In the genomic region with DNA sequence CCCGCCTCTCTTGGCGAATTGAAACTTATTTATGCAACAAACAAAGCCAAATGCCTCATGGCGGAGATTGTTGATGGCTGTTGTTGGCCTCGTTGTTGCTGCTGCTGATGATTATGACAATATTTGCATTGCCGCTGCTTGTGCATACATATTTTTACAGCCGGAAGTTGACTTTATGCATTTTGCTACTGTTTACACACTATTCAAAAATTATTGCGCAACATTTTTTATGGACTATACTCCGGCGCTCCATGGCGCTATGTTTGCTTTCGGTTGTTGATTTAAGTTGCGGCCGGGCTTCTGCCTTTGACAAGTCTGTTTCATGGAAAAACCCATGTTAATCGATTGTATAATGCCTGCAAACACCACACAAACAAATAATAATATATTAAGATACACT, we compare ENCODE assay signal across 1 fruit fly cellular context.
TF ChIP-seq lines count a peak whose summit lies in the region.

No protein-coding gene starts in this region.

TF ChIP-seq in whole organism, embryonic, 481 proteins besides CTCF, POLR2A, EP300 and RAD21 (continued from another document and continues in another):
- TF ChIP-seq CG3065 (GFP tag; optimal IDR thresholded peaks at IDR 0.05; lab: Kevin White, UChicago) (no peak), CG9437 (GFP tag; optimal IDR thresholded peaks at IDR 0.05; lab: Kevin White, UChicago) (no peak), Oaz (GFP tag; IDR thresholded peaks at IDR 0.05; lab: Robert Waterston, UW) (0 out of 2 replicates have a peak, but pooled peaks have one; percentile 42), Doc2 (GFP tag; IDR thresholded peaks at IDR 0.05; lab: Robert Waterston, UW) (no peak), psq (GFP tag; optimal IDR thresholded peaks at IDR 0.05; lab: Kevin White, UChicago) (no peak), HmgZ (tag; optimal IDR thresholded peaks at IDR 0.05; lab: Kevin White, UChicago) (no peak), bbx (GFP tag; IDR thresholded peaks at IDR 0.05; lab: Robert Waterston, UW; ENCODE audit: partially characterized antibody) (no peak), CG16815 (GFP tag; optimal IDR thresholded peaks at IDR 0.05; lab: Kevin White, UChicago) (no peak), fd102C (GFP tag; optimal IDR thresholded peaks at IDR 0.05; lab: Kevin White, UChicago) (peak; percentile 18), Deaf1 (tag; optimal IDR thresholded peaks at IDR 0.05; lab: Kevin White, UChicago) (no peak), Xrp1 (GFP tag; IDR thresholded peaks at IDR 0.05; lab: Robert Waterston, UW) (peak; percentile 74), z (GFP tag; IDR thresholded peaks at IDR 0.05; lab: Robert Waterston, UW) (no peak), CG30020 (tag; optimal IDR thresholded peaks at IDR 0.05; lab: Kevin White, UChicago) (no peak), ATbp (GFP tag; optimal IDR thresholded peaks at IDR 0.05; lab: Kevin White, UChicago) (peak; percentile 90), E2f2 (GFP tag; IDR thresholded peaks at IDR 0.05; lab: Robert Waterston, UW) (no peak; the same call in 1 of the 2 replicates), Hr51 (GFP tag; optimal IDR thresholded peaks at IDR 0.05; lab: Kevin White, UChicago) (peak in 1 of 2 experiments; percentile 41), nmo (GFP tag; optimal IDR thresholded peaks at IDR 0.05; lab: Kevin White, UChicago) (no peak), Jarid2 (GFP tag; optimal IDR thresholded peaks at IDR 0.05; lab: Kevin White, UChicago) (peak; percentile 10), sqz (GFP tag; optimal IDR thresholded peaks at IDR 0.05; lab: Kevin White, UChicago) (peak; percentile 34), gfzf (GFP tag; optimal IDR thresholded peaks at IDR 0.05; lab: Kevin White, UChicago) (no peak), CG10979 (tag; optimal IDR thresholded peaks at IDR 0.05; lab: Kevin White, UChicago) (peak; percentile 19), CG2712 (tag; optimal IDR thresholded peaks at IDR 0.05; lab: Kevin White, UChicago) (peak; percentile 18), CG31388 (GFP tag; optimal IDR thresholded peaks at IDR 0.05; lab: Kevin White, UChicago) (no peak), CG43689 (GFP tag; IDR thresholded peaks at IDR 0.05; lab: Robert Waterston, UW) (no peak), otp (GFP tag; IDR thresholded peaks at IDR 0.05; lab: Robert Waterston, UW) (peak; percentile 69), CG10274 (GFP tag; optimal IDR thresholded peaks at IDR 0.05; lab: Kevin White, UChicago) (no peak), hbn (GFP tag; IDR thresholded peaks at IDR 0.05; lab: Robert Waterston, UW; ENCODE audit: partially characterized antibody) (no peak), CG18011 (GFP tag; optimal IDR thresholded peaks at IDR 0.05; lab: Kevin White, UChicago) (peak; percentile 16), gt (GFP tag; IDR thresholded peaks at IDR 0.05; lab: Robert Waterston, UW) (0 out of 2 replicates have a peak, but pooled peaks have one; percentile 34), jumu (GFP tag; optimal IDR thresholded peaks at IDR 0.05; lab: Kevin White, UChicago) (no peak), ranshi (GFP tag; IDR thresholded peaks at IDR 0.05; lab: Robert Waterston, UW) (peak; percentile 6; the same call in 1 of the 2 replicates), tap (tag; optimal IDR thresholded peaks at IDR 0.05; lab: Kevin White, UChicago) (peak; percentile 59), onecut (GFP tag; IDR thresholded peaks at IDR 0.05; lab: Robert Waterston, UW) (peak; percentile 48; the same call in 1 of the 2 replicates), danr (GFP tag; IDR thresholded peaks at IDR 0.05; lab: Robert Waterston, UW) (no peak), CG12769 (tag; optimal IDR thresholded peaks at IDR 0.05; lab: Kevin White, UChicago) (no peak), trem (tag; optimal IDR thresholded peaks at IDR 0.05; lab: Kevin White, UChicago) (no peak), CG15696 (tag; optimal IDR thresholded peaks at IDR 0.05; lab: Kevin White, UChicago) (peak; percentile 40), Fer1 (GFP tag; optimal IDR thresholded peaks at IDR 0.05; lab: Kevin White, UChicago) (peak; percentile 31), org-1 (GFP tag; optimal IDR thresholded peaks at IDR 0.05; lab: Kevin White, UChicago) (peak; percentile 58), abd-A (tag; optimal IDR thresholded peaks at IDR 0.05; lab: Kevin White, UChicago) (no peak), Nf-YA (GFP tag; IDR thresholded peaks at IDR 0.05; lab: Robert Waterston, UW) (peak; percentile 72; the same call in 1 of the 2 replicates), C15 (GFP tag; IDR thresholded peaks at IDR 0.05; lab: Robert Waterston, UW) (no peak), cato (GFP tag; optimal IDR thresholded peaks at IDR 0.05; lab: Kevin White, UChicago; ENCODE audit: borderline replicate concordance) (no peak), gro (GFP tag; optimal IDR thresholded peaks at IDR 0.05; lab: Kevin White, UChicago) (no peak), wek (GFP tag; optimal IDR thresholded peaks at IDR 0.05; lab: Kevin White, UChicago) (peak; percentile 67), HLH54F (GFP tag; optimal IDR thresholded peaks at IDR 0.05; lab: Kevin White, UChicago) (no peak), D19B (GFP tag; optimal IDR thresholded peaks at IDR 0.05; lab: Kevin White, UChicago) (no peak), CG33213 (GFP tag; optimal IDR thresholded peaks at IDR 0.05; lab: Kevin White, UChicago) (peak; percentile 27), CG9817 (tag; optimal IDR thresholded peaks at IDR 0.05; lab: Kevin White, UChicago) (peak; percentile 9), CG3838 (GFP tag; optimal IDR thresholded peaks at IDR 0.05; lab: Kevin White, UChicago) (no peak), bab2 (GFP tag; optimal IDR thresholded peaks at IDR 0.05; lab: Kevin White, UChicago) (peak; percentile 40), CG31441 (GFP tag; IDR thresholded peaks at IDR 0.05; lab: Robert Waterston, UW) (peak; percentile 48; the same call in 1 of the 2 replicates), CG9609 (GFP tag; optimal IDR thresholded peaks at IDR 0.05; lab: Kevin White, UChicago) (no peak), schlank (tag; optimal IDR thresholded peaks at IDR 0.05; lab: Kevin White, UChicago) (no peak), CG9797 (GFP tag; optimal IDR thresholded peaks at IDR 0.05; lab: Kevin White, UChicago) (no peak), Atf6 (GFP tag; IDR thresholded peaks at IDR 0.05; lab: Robert Waterston, UW) (peak; percentile 23; the same call in 1 of the 2 replicates), lmd (GFP tag; IDR thresholded peaks at IDR 0.05; lab: Robert Waterston, UW) (no peak), repo (GFP tag; optimal IDR thresholded peaks at IDR 0.05; lab: Kevin White, UChicago) (no peak), CG32532 (GFP tag; IDR thresholded peaks at IDR 0.05; lab: Robert Waterston, UW) (no peak), CG10321 (GFP tag; IDR thresholded peaks at IDR 0.05; lab: Robert Waterston, UW) (no peak), CG17359 (tag; optimal IDR thresholded peaks at IDR 0.05; lab: Kevin White, UChicago) (peak; percentile 74), CG18262 (tag; optimal IDR thresholded peaks at IDR 0.05; lab: Kevin White, UChicago) (peak; percentile 38), cas (GFP tag; IDR thresholded peaks at IDR 0.05; lab: Robert Waterston, UW) (no peak), CG8388 (GFP tag; optimal IDR thresholded peaks at IDR 0.05; lab: Kevin White, UChicago) (peak; percentile 15), CG10209 (GFP tag; optimal IDR thresholded peaks at IDR 0.05; lab: Kevin White, UChicago) (peak; percentile 68), CG10147 (GFP tag; optimal IDR thresholded peaks at IDR 0.05; lab: Kevin White, UChicago) (no peak), pnt (GFP tag; optimal IDR thresholded peaks at IDR 0.05; lab: Kevin White, UChicago) (peak; percentile 21), Ada2b (GFP tag; IDR thresholded peaks at IDR 0.05; lab: Robert Waterston, UW) (no peak), Ravus (GFP tag; IDR thresholded peaks at IDR 0.05; lab: Robert Waterston, UW) (no peak), CG7271 (tag; optimal IDR thresholded peaks at IDR 0.05; lab: Kevin White, UChicago) (peak; percentile 23), lbe (GFP tag; optimal IDR thresholded peaks at IDR 0.05; lab: Kevin White, UChicago) (no peak), mld (GFP tag; IDR thresholded peaks at IDR 0.05; lab: Robert Waterston, UW; ENCODE audit: partially characterized antibody) (no peak), CG8290 (GFP tag; optimal IDR thresholded peaks at IDR 0.05; lab: Kevin White, UChicago) (no peak), CG8290 (tag; optimal IDR thresholded peaks at IDR 0.05; lab: Kevin White, UChicago) (peak in 1 of 2 experiments; percentile 53), dmrt99B (tag; optimal IDR thresholded peaks at IDR 0.05; lab: Kevin White, UChicago) (peak; percentile 67), Sry-β (GFP tag; optimal IDR thresholded peaks at IDR 0.05; lab: Kevin White, UChicago) (no peak), CG3726 (GFP tag; IDR thresholded peaks at IDR 0.05; lab: Robert Waterston, UW) (peak; percentile 60; the same call in 1 of the 3 replicates), Dll (GFP tag; IDR thresholded peaks at IDR 0.05; lab: Robert Waterston, UW; ENCODE audit: partially characterized antibody) (no peak), Sox100B (GFP tag; optimal IDR thresholded peaks at IDR 0.05; lab: Kevin White, UChicago) (peak; percentile 65), amos (GFP tag; IDR thresholded peaks at IDR 0.05; lab: Robert Waterston, UW; ENCODE audit: partially characterized antibody) (no peak), chif (GFP tag; optimal IDR thresholded peaks at IDR 0.05; lab: Kevin White, UChicago) (peak; percentile 28 to 31), fu2 (GFP tag; optimal IDR thresholded peaks at IDR 0.05; lab: Kevin White, UChicago) (no peak), mam (GFP tag; optimal IDR thresholded peaks at IDR 0.05; lab: Kevin White, UChicago) (no peak), CG12942 (GFP tag; optimal IDR thresholded peaks at IDR 0.05; lab: Kevin White, UChicago) (peak; percentile 46), CG11398 (GFP tag; optimal IDR thresholded peaks at IDR 0.05; lab: Kevin White, UChicago) (peak; percentile 46), Atf3 (GFP tag; optimal IDR thresholded peaks at IDR 0.05; lab: Kevin White, UChicago) (no peak), Rx (GFP tag; IDR thresholded peaks at IDR 0.05; lab: Robert Waterston, UW) (no peak), sisA (GFP tag; IDR thresholded peaks at IDR 0.05; lab: Robert Waterston, UW) (no peak), phol (tag; optimal IDR thresholded peaks at IDR 0.05; lab: Kevin White, UChicago) (no peak), fd3F (GFP tag; optimal IDR thresholded peaks at IDR 0.05; lab: Kevin White, UChicago) (no peak), tup (GFP tag; optimal IDR thresholded peaks at IDR 0.05; lab: Kevin White, UChicago) (no peak), Abd-B (GFP tag; optimal IDR thresholded peaks at IDR 0.05; lab: Kevin White, UChicago) (no peak), ap (GFP tag; IDR thresholded peaks at IDR 0.05; lab: Robert Waterston, UW) (0 out of 2 replicates have a peak, but pooled peaks have one; percentile 30), fru (optimal IDR thresholded peaks at IDR 0.05; lab: Kevin White, UChicago) (no peak), CG12391 (tag; optimal IDR thresholded peaks at IDR 0.05; lab: Kevin White, UChicago) (no peak), ro (GFP tag; IDR thresholded peaks at IDR 0.05; lab: Robert Waterston, UW) (no peak), nerfin-1 (tag; optimal IDR thresholded peaks at IDR 0.05; lab: Kevin White, UChicago) (peak; percentile 44), CG8924 (tag; optimal IDR thresholded peaks at IDR 0.05; lab: Kevin White, UChicago) (peak; percentile 27), CG1529 (GFP tag; optimal IDR thresholded peaks at IDR 0.05; lab: Kevin White, UChicago) (peak; percentile 66), pan (optimal IDR thresholded peaks at IDR 0.05; lab: Kevin White, UChicago) (no peak), pan (GFP tag; optimal IDR thresholded peaks at IDR 0.05 in 1 of 2, IDR thresholded peaks at IDR 0.05 in 1 of 2) (peak in 1 of 2 experiments; percentile 49), ab (GFP tag; optimal IDR thresholded peaks at IDR 0.05; lab: Kevin White, UChicago) (no peak), maf-S (GFP tag; optimal IDR thresholded peaks at IDR 0.05; lab: Kevin White, UChicago) (no peak), shn (GFP tag; optimal IDR thresholded peaks at IDR 0.05; lab: Kevin White, UChicago) (no peak), Atf-2 (GFP tag; optimal IDR thresholded peaks at IDR 0.05; lab: Kevin White, UChicago) (peak; percentile 3), CG7987 (GFP tag; optimal IDR thresholded peaks at IDR 0.05; lab: Kevin White, UChicago) (peak; percentile 14), ase (GFP tag; IDR thresholded peaks at IDR 0.05; lab: Robert Waterston, UW) (0 out of 3 replicates have a peak, but pooled peaks have one; percentile 12), pfk (GFP tag; optimal IDR thresholded peaks at IDR 0.05; lab: Kevin White, UChicago) (no peak), CG9727 (GFP tag; optimal IDR thresholded peaks at IDR 0.05; lab: Kevin White, UChicago) (peak; percentile 53), CG4617 (GFP tag; optimal IDR thresholded peaks at IDR 0.05; lab: Kevin White, UChicago; ENCODE audit: borderline replicate concordance) (no peak), dati (GFP tag; IDR thresholded peaks at IDR 0.05; lab: Robert Waterston, UW) (no peak), run (tag; optimal IDR thresholded peaks at IDR 0.05; lab: Kevin White, UChicago) (peak; percentile 33), Bdp1 (GFP tag; optimal IDR thresholded peaks at IDR 0.05; lab: Kevin White, UChicago) (peak; percentile 28), CG10543 (GFP tag; optimal IDR thresholded peaks at IDR 0.05; lab: Kevin White, UChicago) (no peak), NfI (GFP tag; optimal IDR thresholded peaks at IDR 0.05; lab: Kevin White, UChicago) (peak; percentile 10), zfh2 (GFP tag; optimal IDR thresholded peaks at IDR 0.05; lab: Kevin White, UChicago) (no peak), CG4404 (GFP tag; IDR thresholded peaks at IDR 0.05; lab: Robert Waterston, UW) (no peak), Gug (GFP tag; IDR thresholded peaks at IDR 0.05; lab: Robert Waterston, UW) (no peak), pita (GFP tag; optimal IDR thresholded peaks at IDR 0.05; lab: Kevin White, UChicago) (no peak), CG30431 (GFP tag; optimal IDR thresholded peaks at IDR 0.05; lab: Kevin White, UChicago) (no peak), D19A (tag; optimal IDR thresholded peaks at IDR 0.05; lab: Kevin White, UChicago) (no peak), CG17385 (GFP tag; optimal IDR thresholded peaks at IDR 0.05; lab: Kevin White, UChicago) (peak; percentile 5), ci (GFP tag; IDR thresholded peaks at IDR 0.05; lab: Robert Waterston, UW) (peak; percentile 78), CG4282 (GFP tag; optimal IDR thresholded peaks at IDR 0.05; lab: Kevin White, UChicago) (no peak), CG11504 (tag; optimal IDR thresholded peaks at IDR 0.05; lab: Kevin White, UChicago) (peak; percentile 54), sens (GFP tag; lab: Kevin White, UChicago) (peak; percentile 91), Dip3 (GFP tag; optimal IDR thresholded peaks at IDR 0.05; lab: Kevin White, UChicago) (no peak), toy (GFP tag; IDR thresholded peaks at IDR 0.05; lab: Robert Waterston, UW) (no peak), yki (optimal IDR thresholded peaks at IDR 0.05; lab: Kevin White, UChicago) (no peak)
